Worm (Caenorhabditis elegans) whole organism, late embryonic: ENCODE measurements around the gene irg-5.
A peak's percentile ranks its signal among the peaks of the same experiment; 100 is the strongest.

Source experiments
- F13H6.1 ChIP-seq: sonication (generic microtip); optimal IDR thresholded peaks from 2 replicates; lab custom pipeline; 2016; ENCODE audit warnings: missing genetic modification characterization, missing compliant biosample characterization
- K09A11.1 ChIP-seq: sonication (generic microtip); optimal IDR thresholded peaks from 2 replicates; lab custom pipeline; 2017; ENCODE audit warnings: antibody characterized with exemption, mild to moderate bottlenecking, missing genetic modification characterization, missing compliant biosample characterization; ENCODE audit not compliant: insufficient read depth
- Y22D7AL.16 ChIP-seq: sonication (generic microtip); optimal IDR thresholded peaks from 2 replicates; lab custom pipeline; 2016; ENCODE audit warnings: missing genetic modification characterization, missing compliant biosample characterization
- ama-1 ChIP-seq: fragments of 150-350 bp; optimal IDR thresholded peaks from 2 replicates; lab custom pipeline; 2014
- ceh-18 ChIP-seq: sonication (generic microtip); optimal IDR thresholded peaks from 2 replicates; lab custom pipeline; 2016; ENCODE audit warnings: missing genetic modification characterization, missing compliant biosample characterization
- ceh-19 ChIP-seq: fragments of 200-800 bp; sonication (Bioruptor generic); optimal IDR thresholded peaks from 2 replicates; lab custom pipeline; 2018; ENCODE audit warnings: mild to moderate bottlenecking, missing genetic modification characterization, missing compliant biosample characterization
- ceh-24 ChIP-seq: sonication (generic microtip); optimal IDR thresholded peaks from 2 replicates; lab custom pipeline; 2016; ENCODE audit warnings: mild to moderate bottlenecking, missing genetic modification characterization, missing compliant biosample characterization
- ceh-48 ChIP-seq: sonication (generic microtip); optimal IDR thresholded peaks from 2 replicates; lab custom pipeline; 2016; ENCODE audit warnings: missing genetic modification characterization, inconsistent platforms, missing compliant biosample characterization
- ceh-6 ChIP-seq: fragments of 200-800 bp; sonication (Bioruptor generic); optimal IDR thresholded peaks from 2 replicates; lab custom pipeline; 2018; ENCODE audit warnings: mild to moderate bottlenecking, missing genetic modification characterization, missing compliant biosample characterization
- dmd-4 ChIP-seq: sonication (generic microtip); optimal IDR thresholded peaks from 2 replicates; lab custom pipeline; 2016; ENCODE audit warnings: borderline replicate concordance, missing genetic modification characterization, missing compliant biosample characterization
- elt-2 ChIP-seq: sonication (generic microtip); optimal IDR thresholded peaks from 2 replicates; lab custom pipeline; 2016; ENCODE audit warnings: missing genetic modification reagents, missing genetic modification characterization, missing compliant biosample characterization
- elt-4 ChIP-seq: sonication (generic microtip); optimal IDR thresholded peaks from 2 replicates; lab custom pipeline; 2016; ENCODE audit warnings: missing genetic modification characterization, missing compliant biosample characterization
- ets-4 ChIP-seq: sonication (generic microtip); optimal IDR thresholded peaks from 2 replicates; lab custom pipeline; 2016; ENCODE audit warnings: missing genetic modification characterization, missing compliant biosample characterization
- eyg-1 ChIP-seq: sonication (generic microtip); optimal IDR thresholded peaks from 2 replicates; lab custom pipeline; 2016; ENCODE audit warnings: missing genotype, missing genetic modification characterization, missing compliant biosample characterization
- hlh-15 ChIP-seq: sonication (generic microtip); optimal IDR thresholded peaks from 2 replicates; lab custom pipeline; 2016; ENCODE audit warnings: missing genetic modification characterization, missing compliant biosample characterization
- hlh-30 ChIP-seq: sonication (generic microtip); optimal IDR thresholded peaks from 2 replicates; lab custom pipeline; 2017; ENCODE audit warnings: antibody characterized with exemption, missing genetic modification characterization, missing compliant biosample characterization; ENCODE audit not compliant: insufficient read depth
- hlh-6 ChIP-seq: sonication (generic microtip); optimal IDR thresholded peaks from 2 replicates; lab custom pipeline; 2016; ENCODE audit warnings: missing genotype, missing genetic modification characterization, missing compliant biosample characterization
- hlh-8 ChIP-seq: sonication (generic microtip); optimal IDR thresholded peaks from 2 replicates; lab custom pipeline; 2016; ENCODE audit warnings: missing genotype, missing genetic modification characterization, missing compliant biosample characterization
- lim-6 ChIP-seq: sonication (generic microtip); optimal IDR thresholded peaks from 2 replicates; lab custom pipeline; 2016; ENCODE audit warnings: missing genetic modification characterization, missing compliant biosample characterization
- npax-4 ChIP-seq: sonication (generic microtip); optimal IDR thresholded peaks from 2 replicates; lab custom pipeline; 2016; ENCODE audit warnings: missing genetic modification characterization, missing compliant biosample characterization
- pag-3 ChIP-seq: sonication (generic microtip); optimal IDR thresholded peaks from 2 replicates; lab custom pipeline; 2016; ENCODE audit warnings: missing compliant biosample characterization, missing genetic modification characterization, borderline replicate concordance
- pax-1 ChIP-seq: fragments of 150-350 bp; optimal IDR thresholded peaks from 2 replicates; lab custom pipeline; 2014; ENCODE audit warnings: missing biosample characterization, missing genetic modification characterization
- pha-2 ChIP-seq: sonication (generic microtip); optimal IDR thresholded peaks from 2 replicates; lab custom pipeline; 2017; ENCODE audit warnings: mild to moderate bottlenecking, missing genetic modification characterization, missing compliant biosample characterization
- pha-4 ChIP-seq: fragments of 150-350 bp; optimal IDR thresholded peaks from 2 replicates; lab custom pipeline; 2018; ENCODE audit warnings: missing biosample characterization, missing genetic modification reagents, missing genetic modification characterization
- pqm-1 ChIP-seq: sonication (generic microtip); optimal IDR thresholded peaks from 2 replicates; lab custom pipeline; 2016; ENCODE audit warnings: missing genetic modification characterization, missing compliant biosample characterization
- pros-1 ChIP-seq: fragments of 150-350 bp; optimal IDR thresholded peaks from 2 replicates; lab custom pipeline; 2014; ENCODE audit warnings: missing biosample characterization, missing genetic modification reagents, missing genetic modification characterization
- rnt-1 ChIP-seq: sonication (generic microtip); optimal IDR thresholded peaks from 2 replicates; lab custom pipeline; 2016; ENCODE audit warnings: missing genetic modification characterization, missing compliant biosample characterization
- tbx-2 ChIP-seq: sonication (generic microtip); optimal IDR thresholded peaks from 2 replicates; lab custom pipeline; 2016; ENCODE audit warnings: missing genetic modification characterization, missing compliant biosample characterization
- tbx-7 ChIP-seq: sonication (generic microtip); optimal IDR thresholded peaks from 2 replicates; lab custom pipeline; 2016; ENCODE audit warnings: missing genotype, missing genetic modification characterization, missing compliant biosample characterization
- unc-3 ChIP-seq, 2 experiments: fragments of 200-800 bp in 1 of 2; sonication (Bioruptor generic) in 1 of 2; sonication (generic microtip) in 1 of 2; conservative IDR thresholded peaks in 1 of 2; optimal IDR thresholded peaks in 1 of 2; 2 replicates each; pipeline versions ENCODE4 v1.3.6 to Lab custom; 2016 to 2022; ENCODE audit warnings: missing compliant biosample characterization in 2 of 2, missing genetic modification characterization in 2 of 2, missing genetic modification reagents in 1 of 2
- unc-42 ChIP-seq: sonication (generic microtip); optimal IDR thresholded peaks from 2 replicates; lab custom pipeline; 2016; ENCODE audit warnings: missing genotype, missing genetic modification characterization, missing compliant biosample characterization
- unc-55 ChIP-seq: sonication (generic microtip); optimal IDR thresholded peaks from 2 replicates; lab custom pipeline; 2017; ENCODE audit warnings: missing biosample characterization, missing genetic modification reagents, missing genetic modification characterization
- unc-86 ChIP-seq: sonication (generic microtip); optimal IDR thresholded peaks from 2 replicates; lab custom pipeline; 2016; ENCODE audit warnings: missing genetic modification characterization, missing compliant biosample characterization
- zip-5 ChIP-seq: sonication (generic microtip); optimal IDR thresholded peaks from 2 replicates; lab custom pipeline; 2016; ENCODE audit warnings: missing genetic modification characterization, missing compliant biosample characterization
- ztf-16 ChIP-seq: sonication (generic microtip); optimal IDR thresholded peaks from 2 replicates; lab custom pipeline; 2017; ENCODE audit warnings: missing genetic modification characterization, missing compliant biosample characterization

irg-5 gene

DNA sequence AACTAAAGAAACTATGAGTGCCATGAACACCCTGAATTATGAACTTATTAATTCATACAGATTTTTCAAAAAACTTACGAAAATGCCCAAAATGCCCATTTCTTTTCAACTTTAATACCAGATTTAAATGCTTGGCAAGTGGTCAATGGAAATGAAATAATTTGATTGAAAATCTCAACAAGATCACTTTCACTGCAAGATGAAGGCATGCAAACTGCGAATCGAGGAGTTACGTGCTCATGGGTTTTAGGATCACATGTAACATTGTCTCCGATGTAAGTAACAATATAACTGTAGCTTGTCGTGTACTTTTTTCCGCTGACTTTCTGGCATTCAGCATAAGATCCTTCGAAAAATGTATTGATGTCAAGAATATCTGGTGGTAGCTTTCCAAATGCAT lies 42.6 kb upstream of the irg-5 start:
- TF ChIP-seq hlh-8 (no peak), unc-86 (tag; lab: Kevin White, UChicago) (no peak), pag-3 (tag; lab: Kevin White, UChicago) (no peak), tbx-7 (tag; lab: Kevin White, UChicago) (no peak), elt-4 (tag; lab: Kevin White, UChicago) (no peak), unc-42 (no peak), ceh-48 (tag; lab: Kevin White, UChicago) (no peak), unc-3 (GFP tag; conservative IDR thresholded peaks at IDR 0.05; lab: Robert Waterston, UW) (no peak), unc-3 (tag; optimal IDR thresholded peaks at IDR 0.05; lab: Kevin White, UChicago) (no peak), pha-4 (tag; lab: Kevin White, UChicago) (no peak), ets-4 (tag; lab: Kevin White, UChicago) (no peak), ceh-18 (tag; lab: Kevin White, UChicago) (no peak), pha-2 (tag; lab: Kevin White, UChicago) (no peak), hlh-6 (tag; lab: Kevin White, UChicago) (no peak), pqm-1 (tag; lab: Kevin White, UChicago) (no peak), elt-2 (tag; lab: Kevin White, UChicago) (no peak), Y22D7AL.16 (tag; lab: Kevin White, UChicago) (no peak), pax-1 (tag; lab: Kevin White, UChicago) (no peak)
- TF ChIP-seq, all 69 proteins: peak for 0

DNA sequence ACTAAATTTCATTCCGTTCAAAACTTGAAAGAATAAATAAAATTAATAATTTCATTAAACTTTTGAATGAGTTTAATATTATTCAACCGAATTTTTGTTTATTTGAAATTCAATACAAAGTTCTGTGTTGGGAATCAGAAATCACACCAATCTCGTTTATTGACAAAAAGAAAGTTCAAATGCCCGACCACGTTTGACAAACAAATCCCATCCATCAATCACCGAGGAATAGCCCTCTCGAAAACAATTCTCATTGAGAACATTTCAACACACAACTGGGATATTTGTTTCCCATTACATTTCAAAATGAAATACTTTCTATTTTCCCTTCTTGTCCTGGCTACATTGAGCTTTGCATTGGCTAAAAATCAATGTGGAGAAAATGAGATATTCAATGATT lies 39.6 kb upstream of the irg-5 start, which contains the start of gene F53C11.9:
F53C11.9 (plus strand) TSS at position 159 of the 400 bp plus-strand sequence.
- TF ChIP-seq unc-55 (peak; percentile 17), ama-1 (lab: Kevin White, UChicago) (no peak), rnt-1 (tag; lab: Kevin White, UChicago) (no peak)

DNA sequence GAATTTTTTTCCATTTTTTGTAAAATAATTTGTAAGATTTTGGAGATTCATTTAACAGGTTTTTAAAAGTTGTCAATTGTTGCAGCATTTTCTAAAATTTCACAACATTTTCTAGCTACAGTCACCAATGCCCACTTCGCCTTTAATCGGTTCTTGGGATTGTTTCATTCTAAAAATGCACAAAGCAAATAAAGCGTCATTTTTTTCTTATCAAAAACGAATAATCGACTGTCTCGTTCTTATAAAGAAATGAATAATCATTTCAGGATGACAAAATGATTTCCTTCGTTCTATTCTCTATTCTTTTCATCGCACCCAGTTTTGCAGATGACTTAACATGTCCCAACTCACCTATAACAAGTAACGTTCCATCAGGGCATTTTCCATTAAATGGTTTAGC lies 37.3 kb upstream of the irg-5 start, which contains the start of gene F53C11.1:
F53C11.1 (plus strand) TSS at position 268 of the 400 bp plus-strand sequence.
- no peak for TF ChIP-seq unc-86 (tag; lab: Kevin White, UChicago)
- TF ChIP-seq ceh-48 (tag; lab: Kevin White, UChicago), result no peak
- no peak for TF ChIP-seq tbx-7 (tag; lab: Kevin White, UChicago)
- no peak for TF ChIP-seq hlh-15 (tag; lab: Kevin White, UChicago)
- TF ChIP-seq elt-4 (tag; lab: Kevin White, UChicago), result no peak
- no peak for TF ChIP-seq hlh-30 (tag; lab: Kevin White, UChicago)
- no peak for TF ChIP-seq ztf-16 (tag; lab: Kevin White, UChicago)
- no peak for TF ChIP-seq zip-5
- no peak for TF ChIP-seq pha-2 (tag; lab: Kevin White, UChicago)
- no peak for TF ChIP-seq K09A11.1 (tag; lab: Kevin White, UChicago)
- TF ChIP-seq lim-6 (tag; lab: Kevin White, UChicago), result no peak
- TF ChIP-seq ceh-19 (GFP tag; lab: Kevin White, UChicago), result no peak
- TF ChIP-seq ceh-6 (GFP tag; lab: Kevin White, UChicago), result no peak

DNA sequence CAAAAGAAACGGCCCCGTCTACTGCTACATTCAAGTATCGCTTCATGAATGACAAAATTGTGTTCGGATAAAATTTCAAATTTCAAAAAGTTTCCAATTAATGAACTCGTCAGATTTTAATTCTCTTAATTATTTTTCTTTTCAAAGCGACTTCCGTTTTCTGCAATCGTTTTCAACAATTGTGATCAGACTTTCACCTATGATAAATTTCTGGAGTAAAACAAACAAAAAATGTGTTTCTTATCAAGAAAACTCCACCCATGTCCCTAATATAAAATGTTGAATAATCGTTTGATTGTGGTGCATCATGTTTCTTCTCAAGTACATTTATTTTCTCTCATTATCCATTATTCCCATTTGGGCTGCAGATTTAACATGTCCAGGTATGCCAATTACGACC lies 32.9 kb upstream of the irg-5 start, which contains the start of gene F20G2.5:
F20G2.5 (plus strand) TSS at position 301 of the 400 bp plus-strand sequence.
- TF ChIP-seq dmd-4 (tag; lab: Kevin White, UChicago) (no peak), pros-1 (tag; lab: Kevin White, UChicago) (no peak), ztf-16 (tag; lab: Kevin White, UChicago) (no peak), ceh-24 (tag; lab: Kevin White, UChicago) (no peak)

DNA sequence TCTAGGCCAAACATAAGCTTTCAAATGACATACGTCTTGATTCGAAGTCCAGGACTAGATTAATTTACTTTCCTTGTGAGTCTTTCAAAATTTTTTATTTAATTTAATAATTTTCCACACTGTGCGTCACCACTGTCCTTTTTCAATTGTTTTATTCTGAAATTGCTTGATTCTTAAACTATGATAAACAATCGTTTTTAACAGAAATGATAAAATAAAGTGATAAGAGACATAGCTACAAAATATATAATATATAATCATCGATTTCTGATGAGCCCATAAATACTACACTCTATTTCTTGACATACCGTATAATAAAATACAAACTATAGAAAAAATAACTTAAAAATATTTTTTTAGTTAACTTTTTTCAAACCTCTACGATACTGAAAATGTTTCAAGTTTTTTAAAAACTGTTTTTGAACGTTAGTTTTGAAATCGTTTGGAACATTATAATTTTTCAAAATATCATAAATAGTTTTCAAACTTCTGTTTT lies 30.7 kb upstream of the irg-5 start, which contains the start of gene nas-24:
nas-24 (plus strand) TSS at position 446 of the 496 bp plus-strand sequence.
- TF ChIP-seq npax-4 (tag; lab: Kevin White, UChicago), result no peak
- TF ChIP-seq tbx-2 (tag; lab: Kevin White, UChicago), result no peak
- no peak for TF ChIP-seq unc-42
- no peak for TF ChIP-seq eyg-1
- no peak for TF ChIP-seq F13H6.1 (tag; lab: Kevin White, UChicago)
- TF ChIP-seq K09A11.1 (tag; lab: Kevin White, UChicago), result no peak
